Worm (Caenorhabditis elegans) whole organism, young adult: ENCODE results near the gene C16A3.6.

Experiments used
- C06A6.2 ChIP-seq: fragments of 200-800 bp; sonication (Bioruptor generic); conservative IDR thresholded peaks from 2 replicates; pipeline ENCODE4 v1.3.6; 2022; ENCODE audit warnings: missing genetic modification characterization, missing compliant biosample characterization
- D2030.7 ChIP-seq: fragments of 200-800 bp; sonication (Bioruptor generic); IDR thresholded peaks from 2 replicates; pipeline ENCODE4 v1.3.6; 2022; ENCODE audit warnings: missing genetic modification reagents, missing genetic modification characterization, missing compliant biosample characterization
- F33H1.4 ChIP-seq: fragments of 200-800 bp; sonication (Bioruptor generic); IDR thresholded peaks from 2 replicates; pipeline ENCODE4 v1.3.6; 2022; ENCODE audit warnings: missing genetic modification reagents, missing genetic modification characterization, missing compliant biosample characterization
- F52B5.7 ChIP-seq: sonication (generic microtip); optimal IDR thresholded peaks from 2 replicates; lab custom pipeline; 2016; ENCODE audit warnings: mild to moderate bottlenecking, missing genetic modification characterization, missing compliant biosample characterization
- F57A8.1 ChIP-seq: fragments of 200-800 bp; sonication (Bioruptor generic); optimal IDR thresholded peaks from 2 replicates; lab custom pipeline; 2018; ENCODE audit warnings: mild to moderate bottlenecking, missing genetic modification characterization, moderate library complexity, missing compliant biosample characterization
- Y95B8A.8 ChIP-seq: fragments of 200-800 bp; sonication (Bioruptor generic); IDR thresholded peaks from 2 replicates; pipeline ENCODE4 v1.3.6; 2022; ENCODE audit warnings: missing genetic modification reagents, missing genetic modification characterization, missing compliant biosample characterization
- ZK185.1 ChIP-seq: sonication (generic microtip); optimal IDR thresholded peaks from 2 replicates; lab custom pipeline; 2016; ENCODE audit warnings: mild to moderate bottlenecking, missing genetic modification characterization, missing compliant biosample characterization; ENCODE audit not compliant: poor library complexity, severe bottlenecking
- aptf-3 ChIP-seq: fragments of 200-800 bp; sonication (Bioruptor generic); IDR thresholded peaks from 2 replicates; pipeline ENCODE4 v1.3.6; 2022; ENCODE audit warnings: missing genetic modification characterization, missing compliant biosample characterization
- atf-7 ChIP-seq: sonication (generic microtip); optimal IDR thresholded peaks from 2 replicates; lab custom pipeline; 2017; ENCODE audit warnings: mild to moderate bottlenecking, missing genetic modification characterization, missing compliant biosample characterization
- attf-3 ChIP-seq: fragments of 200-800 bp; sonication (Bioruptor generic); conservative IDR thresholded peaks from 2 replicates; pipeline ENCODE4 v1.3.6; 2022; ENCODE audit warnings: missing genetic modification reagents, missing genetic modification characterization, missing compliant biosample characterization
- bed-1 ChIP-seq: fragments of 200-800 bp; sonication (Bioruptor generic); IDR thresholded peaks from 2 replicates; pipeline ENCODE4 v1.3.6; 2022; ENCODE audit warnings: missing genetic modification reagents, missing genetic modification characterization, missing compliant biosample characterization
- ccch-3 ChIP-seq: fragments of 200-800 bp; sonication (Bioruptor generic); optimal IDR thresholded peaks from 2 replicates; lab custom pipeline; 2018; ENCODE audit warnings: mild to moderate bottlenecking, missing genetic modification characterization, missing compliant biosample characterization
- cebp-1 ChIP-seq, 2 experiments: fragments of 200-800 bp in 1 of 2; sonication (Bioruptor generic) in 1 of 2; sonication (generic microtip) in 1 of 2; IDR thresholded peaks in 1 of 2; optimal IDR thresholded peaks in 1 of 2; 2 replicates each; pipeline versions ENCODE4 v1.3.6 to Lab custom; 2017 to 2022; ENCODE audit warnings: missing compliant biosample characterization in 2 of 2, missing genetic modification characterization in 2 of 2, mild to moderate bottlenecking in 1 of 2, missing genetic modification reagents in 1 of 2, moderate library complexity in 1 of 2
- cebp-2 ChIP-seq: fragments of 200-800 bp; sonication (Bioruptor generic); IDR thresholded peaks from 2 replicates; pipeline ENCODE4 v1.3.6; 2022; ENCODE audit warnings: missing genetic modification characterization, missing compliant biosample characterization
- ceh-79 ChIP-seq: sonication (generic microtip); optimal IDR thresholded peaks from 2 replicates; lab custom pipeline; 2017; ENCODE audit warnings: mild to moderate bottlenecking, missing genetic modification characterization, missing compliant biosample characterization
- chd-7 ChIP-seq: sonication (generic microtip); optimal IDR thresholded peaks from 2 replicates; lab custom pipeline; 2016; ENCODE audit warnings: mild to moderate bottlenecking, missing genetic modification characterization, moderate library complexity, missing compliant biosample characterization
- egl-18 ChIP-seq: fragments of 200-800 bp; sonication (Bioruptor generic); IDR thresholded peaks from 2 replicates; pipeline ENCODE4 v1.3.6; 2022; ENCODE audit warnings: missing genetic modification reagents, missing genetic modification characterization, missing compliant biosample characterization
- egl-44 ChIP-seq: fragments of 200-800 bp; sonication (Bioruptor generic); IDR thresholded peaks from 2 replicates; pipeline ENCODE4 v1.3.6; 2022; ENCODE audit warnings: missing genetic modification reagents, missing genetic modification characterization, missing compliant biosample characterization
- egrh-3 ChIP-seq: fragments of 200-800 bp; sonication (Bioruptor generic); IDR thresholded peaks from 2 replicates; pipeline ENCODE4 v1.3.6; 2022; ENCODE audit warnings: missing genetic modification reagents, missing genetic modification characterization, missing compliant biosample characterization
- ets-4 ChIP-seq: fragments of 200-800 bp; sonication (Bioruptor generic); optimal IDR thresholded peaks from 2 replicates; lab custom pipeline; 2018; ENCODE audit warnings: mild to moderate bottlenecking, missing genetic modification characterization, missing compliant biosample characterization
- gei-17 ChIP-seq: fragments of 200-800 bp; sonication (Bioruptor generic); optimal IDR thresholded peaks from 2 replicates; lab custom pipeline; 2018; ENCODE audit warnings: mild to moderate bottlenecking, missing genetic modification characterization, missing compliant biosample characterization
- let-607 ChIP-seq, 2 experiments: fragments of 200-800 bp in 1 of 2; sonication (Bioruptor generic) in 1 of 2; sonication (generic microtip) in 1 of 2; optimal IDR thresholded peaks; 2 replicates each; lab custom pipeline; 2016 to 2018; ENCODE audit warnings: mild to moderate bottlenecking in 2 of 2, missing compliant biosample characterization in 2 of 2, missing genetic modification characterization in 2 of 2, moderate library complexity in 2 of 2, missing genotype in 1 of 2
- lin-35 ChIP-seq, 3 experiments: fragments of 150-350 bp in 2 of 3; sonication (generic microtip) in 1 of 3; optimal IDR thresholded peaks; 2 replicates each; lab custom pipeline; 2014 to 2018; ENCODE audit warnings: missing biosample characterization in 3 of 3, missing genetic modification characterization in 3 of 3, missing genetic modification reagents in 3 of 3
- madf-10 ChIP-seq: sonication (generic microtip); optimal IDR thresholded peaks from 2 replicates; lab custom pipeline; 2016; ENCODE audit warnings: mild to moderate bottlenecking, missing genetic modification characterization, missing compliant biosample characterization
- mcd-1 ChIP-seq: fragments of 200-800 bp; sonication (Bioruptor generic); IDR thresholded peaks from 2 replicates; pipeline ENCODE4 v1.3.6; 2022; ENCODE audit warnings: missing genetic modification reagents, missing genetic modification characterization, missing compliant biosample characterization
- mel-28 ChIP-seq: sonication (generic microtip); optimal IDR thresholded peaks from 2 replicates; lab custom pipeline; 2016; ENCODE audit warnings: borderline replicate concordance, mild to moderate bottlenecking, missing genetic modification characterization, missing compliant biosample characterization
- mes-4 ChIP-seq: sonication (generic microtip); optimal IDR thresholded peaks from 2 replicates; lab custom pipeline; 2016; ENCODE audit warnings: missing genotype, missing genetic modification characterization, missing compliant biosample characterization
- nhr-179 ChIP-seq: sonication (generic microtip); optimal IDR thresholded peaks from 2 replicates; lab custom pipeline; 2016; ENCODE audit warnings: mild to moderate bottlenecking, missing genetic modification characterization, missing compliant biosample characterization
- nhr-90 ChIP-seq: sonication (generic microtip); optimal IDR thresholded peaks from 2 replicates; lab custom pipeline; 2016; ENCODE audit warnings: missing genotype, mild to moderate bottlenecking, missing genetic modification characterization, missing compliant biosample characterization
- sea-2 ChIP-seq: fragments of 200-800 bp; sonication (Bioruptor generic); IDR thresholded peaks from 2 replicates; pipeline ENCODE4 v1.3.6; 2022; ENCODE audit warnings: missing genetic modification characterization, missing compliant biosample characterization
- snpc-1.3 ChIP-seq: sonication (generic microtip); optimal IDR thresholded peaks from 2 replicates; lab custom pipeline; 2017; ENCODE audit warnings: missing genetic modification characterization, mild to moderate bottlenecking, missing compliant biosample characterization, antibody characterized with exemption, moderate library complexity, missing genotype, missing genetic modification reagents; ENCODE audit not compliant: insufficient read depth
- tbp1 ChIP-seq: fragments of 200-800 bp; sonication (Bioruptor generic); optimal IDR thresholded peaks from 2 replicates; lab custom pipeline; 2018; ENCODE audit warnings: mild to moderate bottlenecking, missing genetic modification characterization, missing compliant biosample characterization
- zfh-2 ChIP-seq: fragments of 200-800 bp; sonication (Bioruptor generic); conservative IDR thresholded peaks from 2 replicates; pipeline ENCODE4 v1.3.6; 2022; ENCODE audit warnings: missing genetic modification reagents, missing genetic modification characterization, missing compliant biosample characterization
- zim-3 ChIP-seq: sonication (generic microtip); optimal IDR thresholded peaks from 2 replicates; lab custom pipeline; 2017; ENCODE audit warnings: mild to moderate bottlenecking, missing genetic modification characterization, moderate library complexity, missing compliant biosample characterization
- ztf-3 ChIP-seq: fragments of 200-800 bp; sonication (Bioruptor generic); optimal IDR thresholded peaks from 2 replicates; lab custom pipeline; 2018; ENCODE audit warnings: mild to moderate bottlenecking, missing genetic modification characterization, missing compliant biosample characterization

C16A3.6 gene

DNA sequence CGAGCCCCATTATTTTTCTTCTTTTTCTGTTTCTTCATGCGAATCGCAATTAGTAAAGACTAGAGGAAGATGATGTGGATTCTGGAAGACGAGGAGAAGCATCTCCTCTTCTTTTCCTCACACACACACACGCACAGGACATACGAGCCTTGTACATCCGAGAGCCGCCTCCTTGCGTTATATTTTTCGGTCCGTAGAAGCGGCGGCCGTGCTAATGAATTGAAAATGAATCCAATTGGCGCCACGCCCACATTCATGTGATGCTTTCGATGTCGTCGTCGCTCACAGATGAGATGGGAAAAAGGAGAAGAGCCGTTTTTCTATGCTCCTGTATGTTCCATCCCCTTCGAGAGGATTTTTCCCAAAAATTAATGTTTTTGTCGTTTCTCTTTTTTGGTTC lies 27.6 kb upstream of the C16A3.6 start:
- TF ChIP-seq egl-18 (GFP tag; lab: Robert Waterston, UW) (no peak), zfh-2 (GFP tag; lab: Robert Waterston, UW) (0 out of 2 replicates have a peak, but pooled peaks have one; percentile 19)
- TF ChIP-seq, all 124 proteins: peak for 1

DNA sequence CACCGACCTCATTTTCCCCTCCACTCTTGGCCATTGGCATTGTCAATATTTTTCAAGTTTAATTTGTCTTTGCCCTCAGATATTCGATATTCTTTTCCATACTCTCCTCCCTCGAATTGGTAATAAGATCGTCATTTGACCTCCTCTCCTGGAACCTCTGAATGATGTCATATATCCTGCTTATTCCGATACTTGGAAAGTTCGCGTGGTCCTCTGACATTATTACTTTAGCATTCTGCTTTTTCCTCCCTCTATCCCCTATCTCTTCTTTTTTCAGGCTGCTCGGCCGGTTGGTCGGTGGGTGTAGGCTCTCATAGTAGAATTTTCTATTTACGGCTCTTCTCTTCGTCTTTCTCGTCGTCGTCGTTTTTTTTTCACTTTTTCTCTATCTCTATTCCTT lies 26.6 kb upstream of the C16A3.6 start:
- TF ChIP-seq atf-7 (peak; percentile 6), ZK185.1 (tag; lab: Kevin White, UChicago) (no peak), chd-7 (tag; lab: Kevin White, UChicago) (peak; percentile 29)

DNA sequence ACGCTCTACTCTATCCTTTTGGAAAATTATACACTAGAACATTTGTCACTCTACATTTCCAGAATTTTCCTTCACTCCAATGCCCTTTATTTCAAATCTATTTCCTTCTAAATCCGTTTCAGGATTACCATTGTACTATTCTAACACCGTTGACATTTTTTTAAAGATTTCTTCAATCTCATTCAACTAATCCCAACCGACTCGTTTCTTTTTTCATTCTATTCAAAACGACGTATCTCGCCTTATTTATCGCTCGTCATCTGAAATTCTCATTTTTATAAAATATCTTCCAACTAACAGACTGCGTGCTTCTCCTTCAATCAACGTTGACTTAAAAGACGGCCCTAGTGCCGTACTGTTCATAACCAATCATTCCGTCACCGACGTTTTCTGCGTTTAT lies 25.9 kb upstream of the C16A3.6 start, which contains the start of gene akap-1:
Gene akap-1, plus strand, starts transcription at position 301 of the 400 bp plus-strand sequence.
- no peak for TF ChIP-seq mel-28
- TF ChIP-seq ccch-3 (GFP tag; lab: Kevin White, UChicago) = no peak
- TF ChIP-seq tbp1 (GFP tag; lab: Kevin White, UChicago) = no peak
- TF ChIP-seq madf-10 (tag; lab: Kevin White, UChicago) = no peak
- no peak for TF ChIP-seq ets-4 (GFP tag; lab: Kevin White, UChicago)
- no peak for TF ChIP-seq F57A8.1

DNA sequence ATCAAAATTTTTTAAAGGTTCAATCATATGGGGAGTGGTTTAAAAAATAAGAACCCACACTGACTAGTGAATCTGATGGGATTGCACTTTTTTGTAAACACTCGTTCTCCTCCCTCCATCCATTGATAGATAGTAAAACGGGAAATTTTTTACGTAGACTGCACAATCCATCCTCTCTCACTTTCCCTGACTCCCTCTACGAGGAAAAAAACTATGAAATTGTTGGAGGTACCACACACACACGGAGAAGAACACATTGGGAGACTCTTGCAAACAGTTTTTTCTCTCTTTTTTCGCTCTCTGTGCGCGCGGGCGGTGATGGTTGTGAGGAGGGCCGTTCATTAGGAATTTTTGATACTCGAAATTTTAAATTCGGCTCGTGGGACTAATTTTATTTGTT lies 23.7 kb upstream of the C16A3.6 start:
- TF ChIP-seq cebp-1 (GFP tag; IDR thresholded peaks at IDR 0.05; lab: Robert Waterston, UW) = no peak
- TF ChIP-seq cebp-1 (tag; optimal IDR thresholded peaks at IDR 0.05; lab: Kevin White, UChicago) = no peak
- TF ChIP-seq aptf-3 (GFP tag; lab: Robert Waterston, UW) = no peak
- TF ChIP-seq ets-4 (GFP tag; lab: Kevin White, UChicago) = no peak
- TF ChIP-seq egrh-3 (GFP tag; lab: Robert Waterston, UW) = no peak
- TF ChIP-seq sea-2 (GFP tag; lab: Robert Waterston, UW) = no peak
- no peak for TF ChIP-seq F33H1.4 (GFP tag; lab: Robert Waterston, UW)
- TF ChIP-seq F52B5.7 (tag; lab: Kevin White, UChicago) = no peak
- TF ChIP-seq egl-44 (GFP tag; lab: Robert Waterston, UW) = no peak
- TF ChIP-seq ccch-3 (GFP tag; lab: Kevin White, UChicago) = no peak

DNA sequence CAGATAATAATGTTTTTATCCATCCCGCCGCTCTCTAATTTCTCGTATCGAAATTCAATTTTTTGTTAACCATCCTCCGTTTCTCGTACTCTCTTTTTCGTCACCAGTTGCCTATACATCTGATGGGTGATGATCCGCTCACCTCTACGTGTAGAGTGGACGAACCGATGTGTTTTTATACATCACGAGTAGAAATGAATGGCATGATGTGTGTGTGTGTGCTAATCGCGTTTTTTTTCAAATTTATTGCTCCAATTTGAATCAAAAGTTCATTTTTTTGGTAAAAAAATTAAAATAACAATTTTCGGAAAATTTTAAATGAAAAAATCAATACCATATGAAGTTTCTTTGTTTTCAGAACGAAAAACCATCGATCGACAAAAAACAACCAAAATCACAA lies 23.0 kb upstream of the C16A3.6 start:
- no peak for TF ChIP-seq nhr-179 (tag; lab: Kevin White, UChicago)
- TF ChIP-seq cebp-1 (GFP tag; IDR thresholded peaks at IDR 0.05; lab: Robert Waterston, UW) = 0 out of 2 replicates have a peak, but pooled peaks have one; percentile 19
- no peak for TF ChIP-seq cebp-1 (tag; optimal IDR thresholded peaks at IDR 0.05; lab: Kevin White, UChicago)
- TF ChIP-seq, all 124 proteins: peak for 1

DNA sequence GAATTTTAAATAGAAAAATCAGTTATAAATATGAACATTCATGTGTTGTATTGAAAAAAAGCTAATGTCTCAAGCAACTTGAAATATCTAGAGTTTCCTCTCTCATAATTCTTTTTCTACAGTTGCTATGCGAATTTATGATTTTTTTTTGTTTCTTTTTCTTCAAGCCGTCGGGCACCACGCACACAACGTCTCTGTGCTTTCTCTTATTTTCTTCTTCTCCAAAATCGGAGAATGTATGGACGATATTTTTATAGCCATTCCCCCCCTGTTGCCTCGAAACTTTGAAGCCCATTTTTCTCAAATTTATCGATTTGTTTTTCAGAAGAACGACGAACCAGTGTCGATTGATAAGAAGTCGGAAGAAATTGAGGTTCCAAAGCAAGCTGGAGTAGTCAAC lies 22.2 kb upstream of the C16A3.6 start:
- TF ChIP-seq nhr-90 = no peak
- TF ChIP-seq, all 124 proteins: peak for 0

DNA sequence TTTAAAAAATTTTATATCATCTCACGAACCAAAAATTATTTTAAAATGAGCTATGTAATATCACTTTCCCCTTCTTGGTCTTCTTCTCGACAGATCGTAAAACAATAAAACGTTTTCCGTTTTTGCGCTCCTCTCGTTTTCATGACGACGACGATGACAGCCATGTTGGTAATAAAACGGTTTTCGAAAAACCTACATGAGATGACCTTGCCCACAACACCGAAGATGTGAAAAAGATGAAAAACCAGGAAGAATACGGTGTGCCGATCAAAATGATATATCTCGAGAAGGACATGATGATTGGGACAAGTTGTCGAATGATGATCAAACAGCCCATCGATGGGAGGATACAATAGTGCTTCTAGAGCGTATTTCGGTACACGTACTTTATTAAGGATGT lies 20.3 kb upstream of the C16A3.6 start:
- TF ChIP-seq mes-4 (tag; lab: Kevin White, UChicago) = no peak
- no peak for TF ChIP-seq egrh-3 (GFP tag; lab: Robert Waterston, UW)
- no peak for TF ChIP-seq ztf-3 (GFP tag; lab: Kevin White, UChicago)
- TF ChIP-seq mcd-1 (GFP tag; lab: Robert Waterston, UW) = no peak
- no peak for TF ChIP-seq madf-10 (tag; lab: Kevin White, UChicago)
- TF ChIP-seq snpc-1.3 = no peak
- no peak for TF ChIP-seq zfh-2 (GFP tag; lab: Robert Waterston, UW)
- no peak for TF ChIP-seq zim-3 (tag; lab: Kevin White, UChicago)
- no peak for TF ChIP-seq attf-3
- TF ChIP-seq ceh-79 (tag; lab: Kevin White, UChicago) = no peak
- no peak for TF ChIP-seq C06A6.2 (GFP tag; lab: Robert Waterston, UW)
- no peak for TF ChIP-seq D2030.7
- no peak for TF ChIP-seq lin-35 (GFP tag; optimal IDR thresholded peaks at IDR 0.05; lab: Kevin White, UChicago)
- no peak for TF ChIP-seq cebp-2
- no peak for TF ChIP-seq bed-1 (GFP tag; lab: Robert Waterston, UW)
- TF ChIP-seq Y95B8A.8 = no peak
- TF ChIP-seq gei-17 (GFP tag; lab: Kevin White, UChicago) = no peak
- no peak for TF ChIP-seq let-607 (tag; optimal IDR thresholded peaks at IDR 0.05; lab: Kevin White, UChicago)
- TF ChIP-seq chd-7 (tag; lab: Kevin White, UChicago) = no peak
- TF ChIP-seq, all 124 proteins: peak for 0
